Worm (Caenorhabditis elegans) whole organism, L1 larva: ENCODE measurements around the gene ZK353.3.

Experiments used
- F16B12.6 ChIP-seq: fragments of 150-350 bp; optimal IDR thresholded peaks from 2 replicates; lab custom pipeline; 2014; ENCODE audit warnings: missing biosample characterization, missing genetic modification characterization
- Y116A8C.19 ChIP-seq: sonication (generic microtip); optimal IDR thresholded peaks from 2 replicates; lab custom pipeline; 2016; ENCODE audit warnings: missing compliant biosample characterization, missing genetic modification characterization, borderline replicate concordance
- ama-1 ChIP-seq: fragments of 150-350 bp; optimal IDR thresholded peaks from 2 replicates; lab custom pipeline; 2014
- lin-35 ChIP-seq, 2 experiments: fragments of 150-350 bp; optimal IDR thresholded peaks; 2 replicates each; lab custom pipeline; 2014; ENCODE audit warnings: missing biosample characterization in 2 of 2, missing genetic modification characterization in 2 of 2, missing genetic modification reagents in 2 of 2
- mab-9 ChIP-seq: fragments of 200-800 bp; sonication (Bioruptor generic); IDR thresholded peaks from 2 replicates; pipeline ENCODE4 v1.3.6; 2022; ENCODE audit warnings: missing genetic modification reagents, missing genetic modification characterization, missing compliant biosample characterization
- mep-1 ChIP-seq: fragments of 150-350 bp; optimal IDR thresholded peaks from 2 replicates; lab custom pipeline; 2014; ENCODE audit warnings: missing biosample characterization, missing genetic modification characterization
- nhr-12 ChIP-seq: sonication (generic microtip); optimal IDR thresholded peaks from 2 replicates; lab custom pipeline; 2017; ENCODE audit warnings: missing biosample characterization, missing genetic modification characterization
- pqm-1 ChIP-seq: sonication (generic microtip); optimal IDR thresholded peaks from 3 replicates; lab custom pipeline; 2017; ENCODE audit warnings: missing biosample characterization, missing genetic modification characterization

ZK353.3 gene

DNA sequence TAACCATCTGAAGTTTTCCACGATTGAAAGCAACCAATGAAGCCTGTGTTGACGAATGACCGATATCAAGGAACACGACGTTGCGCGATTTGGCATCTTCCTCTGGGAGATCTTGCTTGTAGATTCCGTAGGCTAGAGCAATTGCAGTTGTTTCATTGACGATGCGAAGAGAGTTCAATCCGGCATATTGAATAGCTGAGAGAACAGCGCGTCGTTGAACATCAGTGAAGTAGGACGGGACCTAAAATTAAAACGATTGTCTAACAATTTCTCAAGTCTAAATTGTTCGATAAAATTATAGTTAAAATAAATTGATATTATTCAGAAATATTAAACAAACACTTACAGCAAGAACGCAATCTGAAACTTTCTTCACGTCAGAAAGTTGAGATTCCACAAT, 50.3 kb downstream of the ZK353.3 start:
- TF ChIP-seq ama-1 (no peak), lin-35 (GFP tag; optimal IDR thresholded peaks at IDR 0.05; lab: Kevin White, UChicago) (no peak), F16B12.6 (tag; lab: Kevin White, UChicago) (no peak), mep-1 (tag; lab: Kevin White, UChicago) (peak; percentile 53), pqm-1 (tag; lab: Kevin White, UChicago) (no peak), mab-9 (no peak), Y116A8C.19 (tag; lab: Kevin White, UChicago) (no peak), nhr-12 (tag; lab: Kevin White, UChicago) (no peak)
